Fruit fly (Drosophila melanogaster): ENCODE results near the gene Srp54k.

Srp54k gene

DNA sequence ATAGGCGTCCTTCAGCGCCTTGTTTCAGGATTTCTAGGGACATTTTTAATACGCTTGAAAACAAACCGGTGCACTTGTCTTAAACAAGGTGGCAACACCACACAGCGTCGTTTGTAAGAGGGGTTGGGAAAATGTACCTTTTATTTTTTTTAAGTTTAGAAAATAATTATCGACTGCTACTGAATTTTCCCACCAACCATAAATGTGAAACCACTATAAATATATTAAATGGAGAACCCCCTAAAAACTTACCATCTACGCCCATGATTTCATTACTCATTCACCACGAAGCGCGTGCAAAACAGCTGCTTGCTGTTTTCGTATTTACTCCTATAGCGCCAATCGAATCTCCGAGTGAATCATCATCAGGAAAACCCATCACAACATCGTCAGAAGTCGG, 13.2 kb upstream of the Srp54k start, which contains the start of the genes Tcs5 and CHMP2B (continued):
- peak; percentile 100 for TF ChIP-seq CG8765 (GFP tag; IDR thresholded peaks at IDR 0.05)
- peak; percentile 100 for TF ChIP-seq CG9817 (tag; optimal IDR thresholded peaks at IDR 0.05)
- peak in 1 of 2 experiments; percentile 80 for TF ChIP-seq eve (GFP tag; optimal IDR thresholded peaks at IDR 0.05)
- peak; percentile 52; the same call in 2 of the 4 replicates for TF ChIP-seq Dll (GFP tag; IDR thresholded peaks at IDR 0.05; ENCODE audit: partially characterized antibody)
- peak; percentile 100 for TF ChIP-seq Dek (tag; optimal IDR thresholded peaks at IDR 0.05)
- TF ChIP-seq CG18764 (GFP tag; optimal IDR thresholded peaks at IDR 0.05): peak; percentile 99
- peak; percentile 100 for TF ChIP-seq Doc2 (GFP tag; IDR thresholded peaks at IDR 0.05)
- peak; percentile 96 for TF ChIP-seq CG10274 (GFP tag; optimal IDR thresholded peaks at IDR 0.05)
- peak; percentile 99 for TF ChIP-seq sqz (GFP tag; optimal IDR thresholded peaks at IDR 0.05)
- peak; percentile 100 for TF ChIP-seq vvl (GFP tag; IDR thresholded peaks at IDR 0.05)
- TF ChIP-seq Dip3 (GFP tag; optimal IDR thresholded peaks at IDR 0.05): peak; percentile 100
- peak; percentile 99 for TF ChIP-seq Atf-2 (GFP tag; optimal IDR thresholded peaks at IDR 0.05)
- peak; percentile 16; the same call in 1 of the 2 replicates for TF ChIP-seq nerfin-2 (GFP tag; IDR thresholded peaks at IDR 0.05; ENCODE audit: partially characterized antibody)
- peak; percentile 98 for TF ChIP-seq CG6854 (GFP tag; optimal IDR thresholded peaks at IDR 0.05)
- peak; percentile 100 for TF ChIP-seq Atf3 (GFP tag; optimal IDR thresholded peaks at IDR 0.05)
- TF ChIP-seq Bgb (GFP tag; IDR thresholded peaks at IDR 0.05; ENCODE audit: partially characterized antibody): peak; percentile 58
- TF ChIP-seq HLH3B (GFP tag; IDR thresholded peaks at IDR 0.05): peak; percentile 100
- peak; percentile 99 for TF ChIP-seq NC2α (GFP tag; optimal IDR thresholded peaks at IDR 0.05)
- TF ChIP-seq phol (tag; optimal IDR thresholded peaks at IDR 0.05): peak; percentile 100
- peak; percentile 98 for TF ChIP-seq CG10431 (GFP tag; optimal IDR thresholded peaks at IDR 0.05)
- TF ChIP-seq sr (GFP tag; IDR thresholded peaks at IDR 0.05): peak; percentile 100
- peak; percentile 97 for TF ChIP-seq Hey (tag; optimal IDR thresholded peaks at IDR 0.05)
- peak; percentile 100 for TF ChIP-seq CG13624 (GFP tag; optimal IDR thresholded peaks at IDR 0.05)
- TF ChIP-seq scrt (GFP tag; optimal IDR thresholded peaks at IDR 0.05): peak; percentile 98
- TF ChIP-seq CG17385 (GFP tag; optimal IDR thresholded peaks at IDR 0.05): peak; percentile 99
- no peak for TF ChIP-seq mld (GFP tag; IDR thresholded peaks at IDR 0.05; ENCODE audit: partially characterized antibody)
- TF ChIP-seq lov (optimal IDR thresholded peaks at IDR 0.05): no peak
- TF ChIP-seq lov (GFP tag; IDR thresholded peaks at IDR 0.05): peak; percentile 100
- TF ChIP-seq pita (GFP tag; optimal IDR thresholded peaks at IDR 0.05): no peak
- peak; percentile 99 for TF ChIP-seq CG7556 (GFP tag; optimal IDR thresholded peaks at IDR 0.05)
- peak; percentile 100 for TF ChIP-seq CG30403 (GFP tag; optimal IDR thresholded peaks at IDR 0.05)
- peak; percentile 99 to 100 for TF ChIP-seq Pdp1 (GFP tag; optimal IDR thresholded peaks at IDR 0.05)
- peak; percentile 100 for TF ChIP-seq CG10654 (GFP tag; optimal IDR thresholded peaks at IDR 0.05)
- TF ChIP-seq ftz-f1 (GFP tag; optimal IDR thresholded peaks at IDR 0.05): peak; percentile 96
- TF ChIP-seq CG17328 (GFP tag; IDR thresholded peaks at IDR 0.05): peak; percentile 100
- TF ChIP-seq CG1602 (GFP tag; optimal IDR thresholded peaks at IDR 0.05): peak; percentile 100
- peak; percentile 99 for TF ChIP-seq aop (GFP tag; IDR thresholded peaks at IDR 0.05)
- TF ChIP-seq Xbp1 (GFP tag; optimal IDR thresholded peaks at IDR 0.05): peak; percentile 100
- TF ChIP-seq prd (optimal IDR thresholded peaks at IDR 0.05): no peak
- TF ChIP-seq prd (GFP tag; IDR thresholded peaks at IDR 0.05): peak; percentile 100
- peak; percentile 100 for TF ChIP-seq sisA (GFP tag; IDR thresholded peaks at IDR 0.05)
- TF ChIP-seq Dfd (GFP tag; optimal IDR thresholded peaks at IDR 0.05): no peak
- peak; percentile 100 for TF ChIP-seq CG13424 (tag; optimal IDR thresholded peaks at IDR 0.05)
- peak; percentile 97 for TF ChIP-seq CG6254 (GFP tag; optimal IDR thresholded peaks at IDR 0.05)
- peak; percentile 100 for TF ChIP-seq Med (GFP tag)
- TF ChIP-seq pho (GFP tag; optimal IDR thresholded peaks at IDR 0.05): peak; percentile 100
- peak; percentile 99 for TF ChIP-seq CG1603 (tag; optimal IDR thresholded peaks at IDR 0.05)
- TF ChIP-seq D (optimal IDR thresholded peaks at IDR 0.05): no peak
- peak; percentile 100 for TF ChIP-seq D (GFP tag; optimal IDR thresholded peaks at IDR 0.05)
- peak; percentile 97 for TF ChIP-seq exex (tag; optimal IDR thresholded peaks at IDR 0.05)
- TF ChIP-seq chinmo (GFP tag; IDR thresholded peaks at IDR 0.05; ENCODE audit: partially characterized antibody): 0 out of 4 replicates have a peak, but pooled peaks have one; percentile 52

Data from whole organism, embryonic.